Worm (Caenorhabditis elegans) whole organism, early embryonic: ENCODE data around the gene str-174.

ENCODE experiments used
- F13C5.2 ChIP-seq: sonication (generic microtip); optimal IDR thresholded peaks from 2 replicates; lab custom pipeline; 2017; ENCODE audit warnings: mild to moderate bottlenecking, missing genetic modification characterization, inconsistent platforms, missing compliant biosample characterization
- aly-1 ChIP-seq: sonication (generic microtip); optimal IDR thresholded peaks from 2 replicates; lab custom pipeline; 2016; ENCODE audit warnings: missing genetic modification characterization, missing compliant biosample characterization
- ama-1 ChIP-seq: fragments of 150-350 bp; optimal IDR thresholded peaks from 2 replicates; lab custom pipeline; 2014
- ceh-13 ChIP-seq: fragments of 200-800 bp; sonication (Bioruptor generic); optimal IDR thresholded peaks from 2 replicates; lab custom pipeline; 2018; ENCODE audit warnings: mild to moderate bottlenecking, missing genetic modification characterization, missing compliant biosample characterization
- ceh-36 ChIP-seq: sonication (generic microtip); optimal IDR thresholded peaks from 2 replicates; lab custom pipeline; 2016; ENCODE audit warnings: missing genetic modification characterization, inconsistent platforms, missing compliant biosample characterization
- flt-1 ChIP-seq: fragments of 200-800 bp; sonication (Bioruptor generic); IDR thresholded peaks from 2 replicates; pipeline ENCODE4 v1.3.6; 2022; ENCODE audit warnings: missing genetic modification characterization, missing compliant biosample characterization
- hmbx-1 ChIP-seq: sonication (generic microtip); optimal IDR thresholded peaks from 2 replicates; lab custom pipeline; 2016; ENCODE audit warnings: mild to moderate bottlenecking, missing genetic modification characterization, missing compliant biosample characterization
- hmg-4 ChIP-seq: fragments of 200-800 bp; sonication (Bioruptor generic); optimal IDR thresholded peaks from 2 replicates; lab custom pipeline; 2018; ENCODE audit warnings: mild to moderate bottlenecking, missing genetic modification characterization, missing compliant biosample characterization
- hnd-1 ChIP-seq: sonication (generic microtip); optimal IDR thresholded peaks from 2 replicates; lab custom pipeline; 2016; ENCODE audit warnings: missing genetic modification characterization, missing compliant biosample characterization
- pes-1 ChIP-seq: fragments of 200-800 bp; sonication (Bioruptor generic); IDR thresholded peaks from 2 replicates; pipeline ENCODE4 v1.3.6; 2022; ENCODE audit warnings: missing genetic modification reagents, missing genetic modification characterization, missing compliant biosample characterization
- sea-1 ChIP-seq: fragments of 200-800 bp; sonication (Bioruptor generic); conservative IDR thresholded peaks from 2 replicates; pipeline ENCODE4 v1.3.6; 2022; ENCODE audit warnings: missing genetic modification characterization, missing compliant biosample characterization
- tbx-11 ChIP-seq: fragments of 200-800 bp; sonication (Bioruptor generic); IDR thresholded peaks from 2 replicates; pipeline ENCODE4 v1.3.6; 2022; ENCODE audit warnings: missing genetic modification characterization, missing compliant biosample characterization
- tbx-37 ChIP-seq: fragments of 200-800 bp; sonication (Bioruptor generic); conservative IDR thresholded peaks from 2 replicates; pipeline ENCODE4 v1.3.6; 2022; ENCODE audit warnings: missing genetic modification reagents, missing genetic modification characterization, missing compliant biosample characterization
- tra-4 ChIP-seq: sonication (generic microtip); optimal IDR thresholded peaks from 2 replicates; lab custom pipeline; 2017; ENCODE audit warnings: missing genetic modification characterization, missing compliant biosample characterization

DNA sequence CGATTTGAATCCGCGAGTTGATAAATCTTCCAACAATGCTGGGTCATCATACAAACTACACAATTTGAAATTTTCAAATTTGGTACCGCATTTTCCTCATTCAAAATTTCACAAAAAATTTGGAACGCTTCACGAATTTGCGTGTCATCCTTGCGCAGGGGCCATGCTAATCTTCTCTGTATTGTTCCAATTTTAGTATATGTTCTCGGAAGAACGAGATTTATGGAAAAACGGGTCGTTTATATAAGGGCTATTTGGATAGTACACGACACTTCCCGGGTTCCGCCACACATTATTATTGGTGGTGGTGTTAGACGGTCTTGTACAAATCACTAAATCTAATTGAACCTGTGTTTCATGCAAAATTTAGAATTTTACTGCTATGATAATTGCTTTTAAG is 10.9 kb upstream of the str-174 start:
- TF ChIP-seq ceh-36 (tag; lab: Kevin White, UChicago) (peak; percentile 1), ama-1 (lab: Kevin White, UChicago) (no peak), flt-1 (GFP tag; lab: Robert Waterston, UW) (no peak), pes-1 (GFP tag; lab: Robert Waterston, UW) (0 out of 2 replicates have a peak, but pooled peaks have one; percentile 59), hmg-4 (GFP tag; lab: Kevin White, UChicago) (no peak), hmbx-1 (tag; lab: Kevin White, UChicago) (no peak), F13C5.2 (tag; lab: Kevin White, UChicago) (no peak), ceh-13 (no peak), hnd-1 (tag; lab: Kevin White, UChicago) (no peak), aly-1 (tag; lab: Kevin White, UChicago) (no peak), sea-1 (0 out of 2 replicates have a peak, but pooled peaks have one; percentile 49), tra-4 (no peak), tbx-11 (GFP tag; lab: Robert Waterston, UW) (no peak), tbx-37 (GFP tag; lab: Robert Waterston, UW) (no peak)
